Worm (Caenorhabditis elegans): ENCODE measurements around the gene C06H5.13.
"Not testable (repeated sequence)": the region's sequence is repeated elsewhere in the genome, so short reads cannot be mapped to it uniquely, and the experiment has no call there.

The C06H5.13 gene

DNA sequence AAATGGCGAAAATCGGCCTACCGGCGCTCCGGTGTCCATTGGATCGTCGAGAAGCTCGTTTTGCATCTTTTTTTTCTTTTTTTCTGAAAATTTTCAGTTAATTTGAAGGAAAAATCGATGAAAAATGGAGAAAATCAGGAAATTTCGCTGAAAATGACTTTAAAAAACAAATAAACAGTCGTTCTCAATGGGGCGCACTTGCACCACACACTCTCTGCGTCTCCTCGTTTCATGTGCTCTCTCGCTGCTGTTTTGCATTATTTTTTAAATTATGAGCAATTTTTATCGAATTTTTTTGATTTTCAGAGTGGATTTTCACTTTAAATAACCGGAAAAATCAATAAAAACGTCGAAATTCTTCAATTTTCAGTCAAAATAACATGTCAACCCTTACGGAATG, 27.0 kb downstream of the C06H5.13 start, which contains the start of gene csn-1 (continued):
- TF ChIP-seq F39B2.1 (GFP tag; IDR thresholded peaks at IDR 0.05) (no peak), egrh-3 (GFP tag; IDR thresholded peaks at IDR 0.05) (no peak), tbp1 (GFP tag; optimal IDR thresholded peaks at IDR 0.05) (no peak), T07F8.4 (tag; optimal IDR thresholded peaks at IDR 0.05) (no peak), tbx-9 (tag; optimal IDR thresholded peaks at IDR 0.05; ENCODE audit: borderline replicate concordance) (no peak), snpc-3.4 (tag; optimal IDR thresholded peaks at IDR 0.05) (peak; percentile 39), Y56A3A.18 (GFP tag; IDR thresholded peaks at IDR 0.05) (no peak), C17E4.6 (GFP tag; IDR thresholded peaks at IDR 0.05) (no peak), Y53G8AR.9 (GFP tag; conservative IDR thresholded peaks at IDR 0.05) (no peak), Y53F4B.3 (GFP tag; IDR thresholded peaks at IDR 0.05) (no peak), ama-1 (optimal IDR thresholded peaks at IDR 0.05) (no peak), ama-1 (GFP tag; optimal IDR thresholded peaks at IDR 0.05) (no peak), cebp-1 (GFP tag; IDR thresholded peaks at IDR 0.05) (no peak), cebp-1 (tag; optimal IDR thresholded peaks at IDR 0.05) (no peak), snpc-4 (GFP tag; optimal IDR thresholded peaks at IDR 0.05) (no peak), snpc-4 (tag; optimal IDR thresholded peaks at IDR 0.05) (peak in 1 of 4 experiments; percentile 34), ceh-100 (GFP tag; IDR thresholded peaks at IDR 0.05) (no peak), madf-3 (GFP tag; IDR thresholded peaks at IDR 0.05) (no peak), Y79H2A.3 (GFP tag; conservative IDR thresholded peaks at IDR 0.05) (no peak), F57A8.1 (GFP tag; optimal IDR thresholded peaks at IDR 0.05) (no peak), F33H1.4 (GFP tag; IDR thresholded peaks at IDR 0.05) (no peak), T26A5.8 (tag; optimal IDR thresholded peaks at IDR 0.05) (no peak), unc-62 (GFP tag; optimal IDR thresholded peaks at IDR 0.05) (no peak), efl-1 (GFP tag; optimal IDR thresholded peaks at IDR 0.05) (no peak)

DNA sequence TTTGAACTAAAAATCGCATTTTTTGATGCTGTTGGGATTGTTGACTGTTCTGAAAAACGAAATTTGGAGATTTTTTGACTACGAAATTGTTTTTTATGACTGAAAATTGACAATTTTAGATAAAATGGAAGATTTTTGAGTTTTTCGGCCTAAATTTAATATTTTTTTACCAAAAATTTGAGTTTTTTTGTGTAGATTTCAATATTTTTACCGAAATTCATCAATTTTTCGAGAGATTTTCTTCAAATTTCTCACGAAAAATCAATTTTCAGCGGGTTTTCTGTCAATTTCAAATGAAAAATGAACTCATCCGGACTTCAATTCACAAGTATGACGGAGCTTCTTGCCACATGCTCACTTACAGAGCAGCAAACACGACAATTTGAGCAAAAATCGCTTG, 32.2 kb downstream of the C06H5.13 start, which contains the start of gene Y59A8A.8:
Gene Y59A8A.8, plus strand, starts transcription at position 301 of the 400 bp plus-strand sequence.
- TF ChIP-seq snpc-1.1 (tag; optimal IDR thresholded peaks at IDR 0.05; ENCODE audit: insufficient read depth); hsf-1 (GFP tag; IDR thresholded peaks at IDR 0.05); F10E7.11 (tag; optimal IDR thresholded peaks at IDR 0.05): not testable (repeated sequence)

- TF ChIP-seq snpc-4 (GFP tag; optimal IDR thresholded peaks at IDR 0.05): no peak
- TF ChIP-seq snpc-4 (tag; optimal IDR thresholded peaks at IDR 0.05): peak in 1 of 4 experiments; percentile 4
- TF ChIP-seq madf-6 (GFP tag; IDR thresholded peaks at IDR 0.05): peak; percentile 72
- TF ChIP-seq D2030.7 (GFP tag; IDR thresholded peaks at IDR 0.05): peak; percentile 21; the same call in 1 of the 2 replicates
- peak; percentile 91 for TF ChIP-seq F33H1.4 (GFP tag; IDR thresholded peaks at IDR 0.05)
- TF ChIP-seq xnd-1 (tag; optimal IDR thresholded peaks at IDR 0.05): peak; percentile 78
- TF ChIP-seq lin-54 (GFP tag; optimal IDR thresholded peaks at IDR 0.05): peak; percentile 19
- TF ChIP-seq mxl-1 (tag; optimal IDR thresholded peaks at IDR 0.05): no peak
- peak; percentile 93 for TF ChIP-seq lsl-1 (GFP tag; optimal IDR thresholded peaks at IDR 0.05)
- no peak for TF ChIP-seq sptf-2 (GFP tag; optimal IDR thresholded peaks at IDR 0.05)
- TF ChIP-seq mcd-1 (GFP tag; IDR thresholded peaks at IDR 0.05): peak; percentile 19; the same call in 1 of the 2 replicates
- no peak for TF ChIP-seq lin-26 (GFP tag; IDR thresholded peaks at IDR 0.05)
- peak; percentile 67 for TF ChIP-seq madf-8 (GFP tag; conservative IDR thresholded peaks at IDR 0.05)
These were observed 38.0 kb downstream of the C06H5.13 start for ce11 chrV:17859519-17859918.

Measured in whole organism, young adult.